Worm (Caenorhabditis elegans): Measurements from ENCODE around the gene H20E11.2.

DNA sequence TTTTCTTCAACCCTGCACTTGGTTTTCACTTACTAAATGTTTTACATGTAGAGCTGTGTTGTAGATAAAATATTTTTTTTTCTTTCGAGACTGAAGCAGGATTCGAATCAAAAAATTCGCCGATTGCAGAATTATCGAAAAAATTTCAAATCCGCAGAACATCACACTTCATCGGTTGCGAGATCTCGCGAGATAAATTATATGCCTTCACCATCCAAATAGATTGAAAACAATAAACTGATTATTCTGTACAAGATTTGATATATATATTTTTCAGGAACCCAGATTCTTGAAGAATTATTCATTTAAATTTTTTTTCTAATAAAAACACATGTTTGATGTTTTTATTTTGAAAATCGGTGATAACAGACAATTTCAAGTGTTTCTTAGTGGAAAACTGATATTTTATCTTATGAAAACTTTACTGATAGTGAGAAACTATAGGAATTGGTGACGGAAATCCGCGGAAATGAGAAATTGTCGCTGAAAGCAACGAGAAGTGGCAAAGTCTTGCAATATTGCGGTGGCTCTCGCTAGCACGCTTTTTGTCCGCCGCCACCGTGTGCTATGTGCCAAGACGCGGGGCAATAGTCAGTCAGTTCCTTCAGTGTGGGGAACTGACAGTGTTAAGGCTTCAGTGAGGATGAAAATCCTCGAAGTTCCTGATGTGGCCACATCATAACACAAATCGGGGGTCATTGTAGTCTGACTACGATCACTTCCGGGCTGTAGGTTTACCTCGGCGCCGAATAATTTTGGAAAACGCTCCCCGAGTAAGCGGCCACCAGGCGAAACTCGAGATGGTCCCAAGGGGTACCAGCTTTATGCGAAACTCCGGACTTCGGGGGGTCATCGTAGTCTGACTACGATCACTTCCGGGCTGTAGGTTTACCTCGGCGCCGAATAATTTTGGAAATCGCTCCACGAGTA is 34.9 kb upstream of the H20E11.2 start:
- TF ChIP-seq snpc-4 (tag; optimal IDR thresholded peaks at IDR 0.05) (no peak), elt-3 (tag; optimal IDR thresholded peaks at IDR 0.05) (no peak), unc-62 (GFP tag; optimal IDR thresholded peaks at IDR 0.05) (no peak), ceh-83 (GFP tag; optimal IDR thresholded peaks at IDR 0.05) (no peak), nhr-76 (tag; optimal IDR thresholded peaks at IDR 0.05) (no peak), nhr-12 (tag; optimal IDR thresholded peaks at IDR 0.05) (no peak), pha-4 (tag; optimal IDR thresholded peaks at IDR 0.05) (no peak), blmp-1 (tag; optimal IDR thresholded peaks at IDR 0.05) (no peak), nhr-28 (tag; optimal IDR thresholded peaks at IDR 0.05) (no peak), sem-2 (GFP tag; optimal IDR thresholded peaks at IDR 0.05) (no peak), ham-2 (GFP tag; optimal IDR thresholded peaks at IDR 0.05) (no peak), nhr-237 (tag; optimal IDR thresholded peaks at IDR 0.05) (no peak), tbx-8 (GFP tag; optimal IDR thresholded peaks at IDR 0.05) (no peak)
